Fruit fly (Drosophila melanogaster): ENCODE data around the gene CG33630.

dm6 chr3R:10048775-10048841, 13.8 kb upstream of the CG33630 start, which contains the start of gene CG12811:
- no peak for TF ChIP-seq bcd (GFP tag; optimal IDR thresholded peaks at IDR 0.05)
- no peak for TF ChIP-seq CG10462 (GFP tag; optimal IDR thresholded peaks at IDR 0.05)
- no peak for TF ChIP-seq mld (GFP tag; IDR thresholded peaks at IDR 0.05; ENCODE audit: partially characterized antibody)
- TF ChIP-seq TFAM (GFP tag; optimal IDR thresholded peaks at IDR 0.05) = no peak
- no peak for TF ChIP-seq Hmx (GFP tag; optimal IDR thresholded peaks at IDR 0.05)
- no peak for TF ChIP-seq Doc2 (GFP tag; IDR thresholded peaks at IDR 0.05)
- no peak for TF ChIP-seq CG16779 (GFP tag; IDR thresholded peaks at IDR 0.05)
- no peak for TF ChIP-seq Fer1 (GFP tag; optimal IDR thresholded peaks at IDR 0.05)
- TF ChIP-seq CG31365 (tag; optimal IDR thresholded peaks at IDR 0.05) = no peak
- no peak for TF ChIP-seq CTCF (GFP tag; optimal IDR thresholded peaks at IDR 0.05)
- TF ChIP-seq HLHmδ (GFP tag; optimal IDR thresholded peaks at IDR 0.05) = no peak
- no peak for TF ChIP-seq CG13894 (tag; optimal IDR thresholded peaks at IDR 0.05)
- TF ChIP-seq CG17385 (GFP tag; optimal IDR thresholded peaks at IDR 0.05) = no peak

All from whole organism, embryonic.